Fruit fly (Drosophila melanogaster) whole organism, embryonic: ENCODE results near the gene CG34148.

Source experiments
- Antp ChIP-seq: fragments of 200-800 bp; sonication (Bioruptor generic); optimal IDR thresholded peaks from 3 replicates; lab custom pipeline; 2016; ENCODE audit warnings: missing biosample characterization, missing genetic modification characterization
- Blimp-1 ChIP-seq: fragments of 200-800 bp; sonication (Bioruptor generic); optimal IDR thresholded peaks from 3 replicates; lab custom pipeline; 2018; ENCODE audit warnings: missing biosample characterization, missing genetic modification characterization, mild to moderate bottlenecking, moderate library complexity, missing genetic modification reagents
- CG10267 ChIP-seq: fragments of 200-800 bp; sonication (Bioruptor generic); optimal IDR thresholded peaks from 2 replicates; lab custom pipeline; 2018; ENCODE audit warnings: missing biosample characterization, mild to moderate bottlenecking, missing genetic modification characterization, moderate library complexity
- CG11247 ChIP-seq: fragments of 200-800 bp; sonication (Bioruptor generic); IDR thresholded peaks from 2 replicates; pipeline ENCODE4 v1.3.6; 2022; ENCODE audit warnings: missing biosample characterization, missing genetic modification characterization
- CG11695 ChIP-seq: fragments of 200-800 bp; sonication (Bioruptor generic); IDR thresholded peaks from 3 replicates; pipeline ENCODE4 v1.3.6; 2022; ENCODE audit warnings: missing biosample characterization, missing genetic modification characterization
- CG11723 ChIP-seq: fragments of 200-800 bp; sonication (Bioruptor generic); optimal IDR thresholded peaks from 2 replicates; lab custom pipeline; 2017; ENCODE audit warnings: missing biosample characterization, mild to moderate bottlenecking, missing genetic modification characterization
- CG12391 ChIP-seq: fragments of 200-800 bp; sonication (Bioruptor generic); optimal IDR thresholded peaks from 3 replicates; lab custom pipeline; 2018; ENCODE audit warnings: missing biosample characterization, mild to moderate bottlenecking, missing genetic modification characterization, moderate library complexity
- CG12744 ChIP-seq: fragments of 200-800 bp; sonication (Bioruptor generic); optimal IDR thresholded peaks from 2 replicates; lab custom pipeline; 2016; ENCODE audit warnings: missing biosample characterization, missing genetic modification characterization
- CG12942 ChIP-seq: fragments of 200-800 bp; sonication (Bioruptor generic); optimal IDR thresholded peaks from 3 replicates; lab custom pipeline; 2016; ENCODE audit warnings: missing biosample characterization, missing genetic modification characterization
- CG15011 ChIP-seq: fragments of 200-800 bp; sonication (Bioruptor generic); optimal IDR thresholded peaks from 3 replicates; lab custom pipeline; 2018; ENCODE audit warnings: missing biosample characterization, mild to moderate bottlenecking, missing genetic modification characterization
- CG15479 ChIP-seq: fragments of 200-800 bp; sonication (Bioruptor generic); optimal IDR thresholded peaks from 3 replicates; lab custom pipeline; 2019; ENCODE audit warnings: missing biosample characterization, mild to moderate bottlenecking, missing genetic modification characterization, moderate library complexity
- CG18011 ChIP-seq: fragments of 200-800 bp; sonication (Bioruptor generic); optimal IDR thresholded peaks from 2 replicates; lab custom pipeline; 2017; ENCODE audit warnings: missing biosample characterization, missing genetic modification characterization, mild to moderate bottlenecking, moderate library complexity, missing genotype
- CG2129 ChIP-seq: fragments of 200-800 bp; sonication (Bioruptor generic); IDR thresholded peaks from 2 replicates; pipeline ENCODE4 v1.3.6; 2022; ENCODE audit warnings: missing biosample characterization, missing genetic modification characterization; ENCODE audit not compliant: partially characterized antibody
- CG2202 ChIP-seq: fragments of 200-800 bp; sonication (Bioruptor generic); optimal IDR thresholded peaks from 2 replicates; lab custom pipeline; 2018; ENCODE audit warnings: missing biosample characterization, mild to moderate bottlenecking, missing genetic modification characterization
- CG31388 ChIP-seq: fragments of 200-800 bp; sonication (Bioruptor generic); optimal IDR thresholded peaks from 2 replicates; lab custom pipeline; 2016; ENCODE audit warnings: missing biosample characterization, missing genetic modification characterization
- CG3281 ChIP-seq: fragments of 200-800 bp; sonication (Bioruptor generic); optimal IDR thresholded peaks from 3 replicates; lab custom pipeline; 2017; ENCODE audit warnings: missing biosample characterization, mild to moderate bottlenecking, missing genetic modification characterization
- CG4617 ChIP-seq: fragments of 200-800 bp; sonication (Bioruptor generic); optimal IDR thresholded peaks from 3 replicates; lab custom pipeline; 2016; ENCODE audit warnings: missing biosample characterization, missing genetic modification characterization, borderline replicate concordance
- CG5245 ChIP-seq: fragments of 200-800 bp; sonication (Bioruptor generic); optimal IDR thresholded peaks from 3 replicates; lab custom pipeline; 2016; ENCODE audit warnings: missing biosample characterization, missing genetic modification characterization
- CG7987 ChIP-seq: fragments of 200-800 bp; sonication (Bioruptor generic); optimal IDR thresholded peaks from 2 replicates; lab custom pipeline; 2018; ENCODE audit warnings: missing biosample characterization, mild to moderate bottlenecking, missing genetic modification characterization, moderate library complexity
- CG8924 ChIP-seq: fragments of 200-800 bp; optimal IDR thresholded peaks from 3 replicates; lab custom pipeline; 2019; ENCODE audit warnings: missing biosample characterization, mild to moderate bottlenecking, missing genetic modification characterization, moderate library complexity
- D19B ChIP-seq: fragments of 200-800 bp; sonication (Bioruptor generic); optimal IDR thresholded peaks from 2 replicates; lab custom pipeline; 2017; ENCODE audit warnings: missing biosample characterization, mild to moderate bottlenecking, missing genetic modification characterization
- Dad ChIP-seq: fragments of 200-800 bp; sonication (Bioruptor generic); optimal IDR thresholded peaks from 3 replicates; lab custom pipeline; 2016; ENCODE audit warnings: missing biosample characterization, missing genetic modification characterization
- Drgx ChIP-seq: fragments of 200-800 bp; sonication (Bioruptor generic); IDR thresholded peaks from 2 replicates; pipeline ENCODE4 v1.3.6; 2022; ENCODE audit warnings: missing biosample characterization, missing genetic modification characterization
- Gsc ChIP-seq: fragments of 200-800 bp; sonication (Bioruptor generic); IDR thresholded peaks from 2 replicates; pipeline ENCODE4 v1.3.6; 2022; ENCODE audit warnings: missing biosample characterization, missing genetic modification characterization
- H15 ChIP-seq: fragments of 200-800 bp; sonication (Bioruptor generic); IDR thresholded peaks from 3 replicates; pipeline ENCODE4 v1.3.6; 2022; ENCODE audit warnings: missing biosample characterization, missing genetic modification characterization
- Hey ChIP-seq: fragments of 200-800 bp; sonication (Bioruptor generic); optimal IDR thresholded peaks from 3 replicates; lab custom pipeline; 2018; ENCODE audit warnings: missing biosample characterization, mild to moderate bottlenecking, missing genetic modification characterization
- Hr78 ChIP-seq, 2 experiments: fragments of 200-800 bp in 1 of 2; fragments of >200 bp in 1 of 2; sonication (Bioruptor generic) in 1 of 2; optimal IDR thresholded peaks; 2 replicates each; lab custom pipeline; 2017 to 2019; ENCODE audit warnings: missing biosample characterization in 2 of 2, missing genetic modification characterization in 2 of 2, mild to moderate bottlenecking in 1 of 2, moderate library complexity in 1 of 2
- Lhr ChIP-seq: fragments of 200-800 bp; sonication (Bioruptor generic); optimal IDR thresholded peaks from 3 replicates; lab custom pipeline; 2017; ENCODE audit warnings: mild to moderate bottlenecking, missing biosample characterization, missing genetic modification reagents, missing genetic modification characterization
- Lpt ChIP-seq: fragments of >200 bp; optimal IDR thresholded peaks from 2 replicates; lab custom pipeline; 2018; ENCODE audit warnings: missing biosample characterization, missing genetic modification characterization
- Nf-YB ChIP-seq: fragments of 200-800 bp; sonication (Bioruptor generic); optimal IDR thresholded peaks from 3 replicates; lab custom pipeline; 2019; ENCODE audit warnings: missing biosample characterization, mild to moderate bottlenecking, missing genetic modification characterization, moderate library complexity
- NfI ChIP-seq: fragments of 200-800 bp; sonication (Bioruptor generic); optimal IDR thresholded peaks from 3 replicates; lab custom pipeline; 2018; ENCODE audit warnings: missing biosample characterization, mild to moderate bottlenecking, missing genetic modification characterization, moderate library complexity
- Optix ChIP-seq: fragments of 200-800 bp; sonication (Bioruptor generic); IDR thresholded peaks from 3 replicates; pipeline ENCODE4 v1.3.6; 2022; ENCODE audit warnings: missing biosample characterization, missing genetic modification characterization
- Six4 ChIP-seq: fragments of 200-800 bp; sonication (Bioruptor generic); optimal IDR thresholded peaks from 2 replicates; lab custom pipeline; 2016; ENCODE audit warnings: missing biosample characterization, missing genetic modification characterization
- Tbp ChIP-seq: fragments of >200 bp; optimal IDR thresholded peaks from 2 replicates; lab custom pipeline; 2018; ENCODE audit warnings: missing biosample characterization, missing genetic modification characterization
- ara ChIP-seq: fragments of 200-800 bp; sonication (Bioruptor generic); IDR thresholded peaks from 2 replicates; pipeline ENCODE4 v1.3.6; 2022; ENCODE audit warnings: missing biosample characterization, missing genetic modification characterization
- caup ChIP-seq: fragments of 200-800 bp; sonication (Bioruptor generic); optimal IDR thresholded peaks from 3 replicates; lab custom pipeline; 2017; ENCODE audit warnings: missing biosample characterization, mild to moderate bottlenecking, missing genetic modification characterization, moderate library complexity; ENCODE audit not compliant: severe bottlenecking
- cg ChIP-seq: fragments of 200-800 bp; sonication (Bioruptor generic); optimal IDR thresholded peaks from 3 replicates; lab custom pipeline; 2019; ENCODE audit warnings: missing biosample characterization, mild to moderate bottlenecking, missing genetic modification characterization, moderate library complexity
- crc ChIP-seq: fragments of 200-800 bp; sonication (Bioruptor generic); optimal IDR thresholded peaks from 2 replicates; lab custom pipeline; 2016; ENCODE audit warnings: missing biosample characterization, missing genetic modification characterization
- crol ChIP-seq: fragments of 200-800 bp; sonication (Bioruptor generic); IDR thresholded peaks from 2 replicates; pipeline ENCODE4 v1.3.6; 2022; ENCODE audit warnings: missing biosample characterization, missing genetic modification characterization
- crp ChIP-seq, 2 experiments: fragments of 200-800 bp; sonication (Bioruptor generic); optimal IDR thresholded peaks; 2 replicates in 1 of 2; 3 replicates in 1 of 2; lab custom pipeline; 2017; ENCODE audit warnings: missing biosample characterization in 2 of 2, missing genetic modification characterization in 2 of 2, mild to moderate bottlenecking in 1 of 2, moderate library complexity in 1 of 2
- dimm ChIP-seq: fragments of 200-800 bp; sonication (Bioruptor generic); IDR thresholded peaks from 2 replicates; pipeline ENCODE4 v1.3.6; 2022; ENCODE audit warnings: missing biosample characterization, missing genetic modification characterization
- exex ChIP-seq: fragments of 200-800 bp; sonication (Bioruptor generic); optimal IDR thresholded peaks from 4 replicates; lab custom pipeline; 2018; ENCODE audit warnings: missing biosample characterization, mild to moderate bottlenecking, missing genetic modification characterization, moderate library complexity
- fu2 ChIP-seq: fragments of 200-800 bp; sonication (Bioruptor generic); optimal IDR thresholded peaks from 2 replicates; lab custom pipeline; 2016; ENCODE audit warnings: missing biosample characterization, missing genetic modification characterization
- gem ChIP-seq: fragments of 200-800 bp; sonication (Bioruptor generic); optimal IDR thresholded peaks from 2 replicates; lab custom pipeline; 2019; ENCODE audit warnings: missing biosample characterization, mild to moderate bottlenecking, missing genetic modification characterization, moderate library complexity
- gsb-n ChIP-seq: fragments of 200-800 bp; sonication (Bioruptor generic); optimal IDR thresholded peaks from 3 replicates; lab custom pipeline; 2018; ENCODE audit warnings: missing biosample characterization, mild to moderate bottlenecking, missing genetic modification characterization
- lov ChIP-seq, 2 experiments: fragments of 200-800 bp in 1 of 2; fragments of >200 bp in 1 of 2; sonication (Bioruptor generic) in 1 of 2; IDR thresholded peaks in 1 of 2; optimal IDR thresholded peaks in 1 of 2; 2 replicates in 1 of 2; 3 replicates in 1 of 2; pipeline versions ENCODE4 v1.3.6 to Lab custom; 2017 to 2022; ENCODE audit warnings: missing biosample characterization in 1 of 2, missing genetic modification characterization in 1 of 2
- odd ChIP-seq: fragments of 200-800 bp; sonication (Bioruptor generic); optimal IDR thresholded peaks from 2 replicates; lab custom pipeline; 2017; ENCODE audit warnings: missing biosample characterization, mild to moderate bottlenecking, missing genetic modification characterization
- ranshi ChIP-seq: fragments of 200-800 bp; sonication (Bioruptor generic); IDR thresholded peaks from 2 replicates; pipeline ENCODE4 v1.3.6; 2022; ENCODE audit warnings: missing biosample characterization, missing genetic modification characterization
- salm ChIP-seq: fragments of 200-800 bp; sonication (Bioruptor generic); optimal IDR thresholded peaks from 2 replicates; lab custom pipeline; 2018; ENCODE audit warnings: missing biosample characterization, mild to moderate bottlenecking, missing genetic modification characterization
- vvl ChIP-seq: fragments of 200-800 bp; sonication (Bioruptor generic); IDR thresholded peaks from 2 replicates; pipeline ENCODE4 v1.3.6; 2022; ENCODE audit warnings: missing biosample characterization, missing genetic modification characterization

Gene CG34148

DNA sequence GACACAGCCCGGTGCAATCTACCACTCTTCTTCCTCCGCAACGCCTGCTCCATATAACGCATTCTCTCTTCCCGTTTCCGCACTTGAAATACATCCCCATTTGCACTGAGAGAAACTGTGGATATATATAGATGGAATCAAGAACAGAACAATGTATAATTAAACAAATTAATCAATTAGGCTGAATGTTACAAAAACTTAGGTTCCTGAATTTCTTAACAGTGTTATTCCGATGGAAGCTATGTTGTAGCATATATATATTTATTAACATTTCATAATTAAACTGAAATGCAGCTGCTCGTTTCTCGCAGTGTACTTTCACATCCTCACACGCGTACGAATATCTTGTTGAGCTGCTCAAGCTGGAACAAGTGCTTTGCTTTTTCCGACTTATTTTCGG, 19.0 kb downstream of the CG34148 start:
- TF ChIP-seq CG11723 (GFP tag; lab: Kevin White, UChicago) (peak; percentile 9), CG12942 (peak; percentile 23), crp (GFP tag; optimal IDR thresholded peaks at IDR 0.05; lab: Kevin White, UChicago) (no peak), Dad (GFP tag; lab: Kevin White, UChicago) (no peak), CG12391 (tag; lab: Kevin White, UChicago) (peak; percentile 61), H15 (GFP tag; lab: Robert Waterston, UW) (no peak; the same call in 2 of the 3 replicates), CG12744 (GFP tag; lab: Kevin White, UChicago) (no peak), CG11247 (no peak), gem (tag; lab: Kevin White, UChicago) (peak; percentile 77), Gsc (no peak), Optix (no peak), lov (optimal IDR thresholded peaks at IDR 0.05; lab: Kevin White, UChicago) (no peak), lov (GFP tag; IDR thresholded peaks at IDR 0.05; lab: Robert Waterston, UW) (no peak), exex (tag; lab: Kevin White, UChicago) (no peak), cg (GFP tag; lab: Kevin White, UChicago) (no peak), Nf-YB (GFP tag; lab: Kevin White, UChicago) (peak; percentile 12), fu2 (no peak), dimm (GFP tag; lab: Robert Waterston, UW) (no peak), gsb-n (peak; percentile 72), NfI (GFP tag; lab: Kevin White, UChicago) (peak; percentile 8), CG18011 (GFP tag; lab: Kevin White, UChicago) (no peak), Hr78 (GFP tag; optimal IDR thresholded peaks at IDR 0.05; lab: Kevin White, UChicago) (peak in 1 of 2 experiments; percentile 13), CG2202 (peak; percentile 42), Blimp-1 (GFP tag; lab: Kevin White, UChicago) (peak; percentile 49), CG15479 (GFP tag; lab: Kevin White, UChicago) (no peak), CG15011 (GFP tag; lab: Kevin White, UChicago) (no peak), CG11695 (no peak), CG4617 (no peak), CG8924 (tag; lab: Kevin White, UChicago) (peak; percentile 43), CG10267 (tag; lab: Kevin White, UChicago) (peak; percentile 47), crc (GFP tag; lab: Kevin White, UChicago) (peak; percentile 28), CG3281 (GFP tag; lab: Kevin White, UChicago) (no peak), CG31388 (GFP tag; lab: Kevin White, UChicago) (no peak), Tbp (GFP tag; lab: Kevin White, UChicago) (no peak), Antp (GFP tag; lab: Kevin White, UChicago) (peak; percentile 18), salm (tag; lab: Kevin White, UChicago) (no peak), CG5245 (GFP tag; lab: Kevin White, UChicago) (peak; percentile 8), D19B (no peak), Lpt (GFP tag; lab: Kevin White, UChicago) (no peak), Drgx (GFP tag; lab: Robert Waterston, UW) (peak; percentile 58; the same call in 1 of the 2 replicates), crol (0 out of 2 replicates have a peak, but pooled peaks have one; percentile 17), ara (GFP tag; lab: Robert Waterston, UW) (peak; percentile 54; the same call in 1 of the 2 replicates), CG2129 (GFP tag; lab: Robert Waterston, UW) (no peak), CG7987 (GFP tag; lab: Kevin White, UChicago) (no peak), caup (GFP tag; lab: Kevin White, UChicago) (no peak), vvl (GFP tag; lab: Robert Waterston, UW) (peak; percentile 44; the same call in 1 of the 2 replicates), Hey (tag; lab: Kevin White, UChicago) (no peak), Six4 (GFP tag; lab: Kevin White, UChicago) (peak; percentile 22), odd (GFP tag; lab: Kevin White, UChicago) (no peak), Lhr (GFP tag; lab: Kevin White, UChicago) (peak; percentile 8), ranshi (GFP tag; lab: Robert Waterston, UW) (no peak)
